Worm (Caenorhabditis elegans): Measurements from ENCODE around the gene tpk-1.
A peak's percentile ranks its signal among the peaks of the same experiment; 100 is the strongest.

tpk-1 gene

ce11 chrIII:8923937-8924336 is 12.0 kb downstream of the tpk-1 start, which contains the start of gene ZK637.12:
ZK637.12 (plus strand) TSS chrIII:8924237.
- TF ChIP-seq set-16 (GFP tag; IDR thresholded peaks at IDR 0.05) (no peak), aha-1 (tag) (no peak), nhr-76 (tag; optimal IDR thresholded peaks at IDR 0.05) (no peak), ceh-28 (tag; optimal IDR thresholded peaks at IDR 0.05) (no peak), dmd-9 (GFP tag; IDR thresholded peaks at IDR 0.05) (no peak), F37D6.2 (tag; optimal IDR thresholded peaks at IDR 0.05) (no peak), nhr-102 (tag; optimal IDR thresholded peaks at IDR 0.05) (no peak), php-3 (GFP tag; IDR thresholded peaks at IDR 0.05) (no peak), lin-1 (GFP tag; IDR thresholded peaks at IDR 0.05) (no peak), nhr-10 (tag; optimal IDR thresholded peaks at IDR 0.05) (no peak), madf-9 (GFP tag; conservative IDR thresholded peaks at IDR 0.05) (no peak), cey-2 (tag; optimal IDR thresholded peaks at IDR 0.05; ENCODE audit: borderline replicate concordance, insufficient read depth) (no peak), nhr-11 (tag; optimal IDR thresholded peaks at IDR 0.05) (no peak), lsy-2 (tag; optimal IDR thresholded peaks at IDR 0.05) (no peak), nhr-111 (GFP tag; optimal IDR thresholded peaks at IDR 0.05) (no peak), ceh-20 (GFP tag; IDR thresholded peaks at IDR 0.05) (no peak), fkh-10 (GFP tag; optimal IDR thresholded peaks at IDR 0.05) (no peak), ceh-82 (tag; optimal IDR thresholded peaks at IDR 0.05) (no peak), lin-38 (GFP tag; IDR thresholded peaks at IDR 0.05) (no peak), tra-1 (GFP tag; IDR thresholded peaks at IDR 0.05) (no peak)

- TF ChIP-seq lin-29 (GFP tag; IDR thresholded peaks at IDR 0.05) (no peak), mdt-29 (GFP tag; IDR thresholded peaks at IDR 0.05) (no peak), nhr-6 (tag; optimal IDR thresholded peaks at IDR 0.05) (no peak), nhr-28 (tag; optimal IDR thresholded peaks at IDR 0.05) (peak; percentile 47), pha-4 (GFP tag; IDR thresholded peaks at IDR 0.05) (no peak), pha-4 (tag; optimal IDR thresholded peaks at IDR 0.05) (no peak), ceh-20 (GFP tag; IDR thresholded peaks at IDR 0.05) (no peak), ZK546.5 (tag; optimal IDR thresholded peaks at IDR 0.05) (no peak), zfp-2 (tag; optimal IDR thresholded peaks at IDR 0.05) (no peak), nhr-77 (tag; optimal IDR thresholded peaks at IDR 0.05) (no peak), sdz-12 (GFP tag; optimal IDR thresholded peaks at IDR 0.05) (no peak), vab-7 (GFP tag; IDR thresholded peaks at IDR 0.05) (no peak), dmd-6 (GFP tag; IDR thresholded peaks at IDR 0.05) (peak; percentile 60), nhr-41 (GFP tag; IDR thresholded peaks at IDR 0.05) (no peak), aha-1 (tag) (peak; percentile 49), hmg-1.1 (GFP tag; IDR thresholded peaks at IDR 0.05) (no peak), hif-1 (tag; optimal IDR thresholded peaks at IDR 0.05) (peak in 1 of 2 experiments; percentile 87)
Observed at ce11 chrIII:8925539-8925938, 13.6 kb downstream of the tpk-1 start.

ce11 chrIII:8926512-8926911 is 14.6 kb downstream of the tpk-1 start:
- TF ChIP-seq snpc-4 (tag; optimal IDR thresholded peaks at IDR 0.05) (no peak), lin-15B (tag; optimal IDR thresholded peaks at IDR 0.05) (no peak), spr-1 (tag; optimal IDR thresholded peaks at IDR 0.05) (no peak), nhr-76 (tag; optimal IDR thresholded peaks at IDR 0.05) (no peak), mep-1 (tag; optimal IDR thresholded peaks at IDR 0.05) (peak; percentile 45), rbr-2 (tag; optimal IDR thresholded peaks at IDR 0.05) (no peak), aha-1 (tag) (peak; percentile 43), F10B5.3 (tag; optimal IDR thresholded peaks at IDR 0.05) (no peak), tag-97 (GFP tag; IDR thresholded peaks at IDR 0.05) (no peak), nhr-77 (tag; optimal IDR thresholded peaks at IDR 0.05) (peak; percentile 23), hlh-30 (tag; optimal IDR thresholded peaks at IDR 0.05; ENCODE audit: insufficient read depth) (peak; percentile 35), lsy-2 (tag; optimal IDR thresholded peaks at IDR 0.05) (peak in 1 of 2 experiments; percentile 18), nhr-25 (tag; optimal IDR thresholded peaks at IDR 0.05; ENCODE audit: borderline replicate concordance, insufficient read depth) (no peak), ZK337.2 (GFP tag; IDR thresholded peaks at IDR 0.05) (no peak), nhr-28 (tag; optimal IDR thresholded peaks at IDR 0.05) (peak; percentile 99), mxl-2 (GFP tag; conservative IDR thresholded peaks at IDR 0.05) (no peak), nhr-42 (GFP tag; IDR thresholded peaks at IDR 0.05) (no peak), zip-2 (tag; optimal IDR thresholded peaks at IDR 0.05) (no peak), zfp-3 (GFP tag; conservative IDR thresholded peaks at IDR 0.05) (no peak), ztf-11 (tag; optimal IDR thresholded peaks at IDR 0.05) (no peak), nhr-11 (tag; optimal IDR thresholded peaks at IDR 0.05) (no peak), unc-39 (tag; optimal IDR thresholded peaks at IDR 0.05) (no peak)
